Worm (Caenorhabditis elegans) whole organism, L3 larva: ENCODE results near the gene eef-1B.2.
A peak's percentile ranks its signal among the peaks of the same experiment; 100 is the strongest.
"Not testable (repeated sequence)": the region's sequence is repeated elsewhere in the genome, so short reads cannot be mapped to it uniquely, and the experiment has no call there.

Source experiments
- R02D3.7 ChIP-seq: fragments of 150-350 bp; optimal IDR thresholded peaks from 2 replicates; lab custom pipeline; 2014; ENCODE audit warnings: missing biosample characterization, missing genetic modification characterization
- ZK546.5 ChIP-seq: sonication (generic microtip); optimal IDR thresholded peaks from 2 replicates; lab custom pipeline; 2017; ENCODE audit warnings: missing biosample characterization, missing genetic modification characterization
- aly-2 ChIP-seq: fragments of 150-350 bp; optimal IDR thresholded peaks from 2 replicates; lab custom pipeline; 2014; ENCODE audit warnings: missing biosample characterization, missing genetic modification characterization
- ceh-16 ChIP-seq: sonication (generic microtip); optimal IDR thresholded peaks from 2 replicates; lab custom pipeline; 2017; ENCODE audit warnings: missing biosample characterization, missing genetic modification characterization
- ceh-9 ChIP-seq: sonication (generic microtip); optimal IDR thresholded peaks from 2 replicates; lab custom pipeline; 2018; ENCODE audit warnings: missing biosample characterization, missing genetic modification characterization
- daf-12 ChIP-seq: fragments of 150-350 bp; optimal IDR thresholded peaks from 2 replicates; lab custom pipeline; 2014; ENCODE audit warnings: missing biosample characterization, missing genetic modification reagents, missing genetic modification characterization
- egl-5 ChIP-seq: fragments of 150-350 bp; optimal IDR thresholded peaks from 2 replicates; lab custom pipeline; 2017; ENCODE audit warnings: missing biosample characterization, missing genetic modification reagents, missing genetic modification characterization, inconsistent platforms
- elt-1 ChIP-seq: fragments of 150-350 bp; optimal IDR thresholded peaks from 2 replicates; lab custom pipeline; 2014; ENCODE audit warnings: missing biosample characterization, missing genetic modification characterization
- elt-2 ChIP-seq: sonication (generic microtip); optimal IDR thresholded peaks from 2 replicates; lab custom pipeline; 2016; ENCODE audit warnings: missing genetic modification reagents, mild to moderate bottlenecking, missing genetic modification characterization, missing compliant biosample characterization
- elt-3 ChIP-seq, 3 experiments: fragments of 150-350 bp in 1 of 3; sonication (generic microtip) in 2 of 3; optimal IDR thresholded peaks; 2 replicates in 2 of 3; 4 replicates in 1 of 3; lab custom pipeline; 2014 to 2017; ENCODE audit warnings: missing biosample characterization in 3 of 3, missing genetic modification characterization in 3 of 3
- fkh-10 ChIP-seq: sonication (generic microtip); optimal IDR thresholded peaks from 2 replicates; lab custom pipeline; 2017; ENCODE audit warnings: missing biosample characterization, missing genetic modification reagents, missing genetic modification characterization
- fkh-2 ChIP-seq: fragments of 150-350 bp; optimal IDR thresholded peaks from 2 replicates; lab custom pipeline; 2014; ENCODE audit warnings: missing biosample characterization, missing genetic modification reagents, missing genetic modification characterization
- fos-1 ChIP-seq: fragments of 150-350 bp; optimal IDR thresholded peaks from 2 replicates; lab custom pipeline; 2014; ENCODE audit warnings: missing biosample characterization, missing genetic modification characterization
- hmg-11 ChIP-seq: sonication (generic microtip); optimal IDR thresholded peaks from 2 replicates; lab custom pipeline; 2016; ENCODE audit warnings: missing genetic modification characterization, missing compliant biosample characterization
- lin-15B ChIP-seq: fragments of 150-350 bp; optimal IDR thresholded peaks from 2 replicates; lab custom pipeline; 2014; ENCODE audit warnings: missing biosample characterization, missing genetic modification characterization
- lin-39 ChIP-seq: fragments of 150-350 bp; optimal IDR thresholded peaks from 2 replicates; lab custom pipeline; 2018; ENCODE audit warnings: missing biosample characterization, missing genetic modification reagents, missing genetic modification characterization
- mdl-1 ChIP-seq: fragments of 150-350 bp; optimal IDR thresholded peaks from 2 replicates; lab custom pipeline; 2014; ENCODE audit warnings: missing biosample characterization, missing genetic modification characterization
- nfya-1 ChIP-seq: sonication (generic microtip); optimal IDR thresholded peaks from 2 replicates; lab custom pipeline; 2017; ENCODE audit warnings: missing genetic modification characterization, mild to moderate bottlenecking, missing compliant biosample characterization, antibody characterized with exemption, moderate library complexity; ENCODE audit not compliant: insufficient read depth
- nhr-11 ChIP-seq: fragments of 150-350 bp; optimal IDR thresholded peaks from 2 replicates; lab custom pipeline; 2014; ENCODE audit warnings: missing biosample characterization, missing genetic modification characterization
- nhr-12 ChIP-seq: fragments of 150-350 bp; optimal IDR thresholded peaks from 2 replicates; lab custom pipeline; 2014; ENCODE audit warnings: missing biosample characterization, missing genetic modification characterization
- nhr-23 ChIP-seq: fragments of 150-350 bp; optimal IDR thresholded peaks from 2 replicates; lab custom pipeline; 2014; ENCODE audit warnings: missing biosample characterization, missing genetic modification reagents, missing genetic modification characterization
- nhr-237 ChIP-seq: fragments of 150-350 bp; optimal IDR thresholded peaks from 2 replicates; lab custom pipeline; 2014; ENCODE audit warnings: missing biosample characterization, missing genetic modification characterization
- nhr-25 ChIP-seq: sonication (generic microtip); optimal IDR thresholded peaks from 2 replicates; lab custom pipeline; 2017; ENCODE audit warnings: missing biosample characterization, missing genetic modification characterization
- nhr-28 ChIP-seq: fragments of 150-350 bp; optimal IDR thresholded peaks from 2 replicates; lab custom pipeline; 2014; ENCODE audit warnings: missing biosample characterization, missing genetic modification characterization
- nhr-43 ChIP-seq: sonication (generic microtip); optimal IDR thresholded peaks from 2 replicates; lab custom pipeline; 2016; ENCODE audit warnings: mild to moderate bottlenecking, missing genetic modification characterization, missing compliant biosample characterization; ENCODE audit not compliant: poor library complexity, severe bottlenecking
- nhr-67 ChIP-seq: fragments of 150-350 bp; optimal IDR thresholded peaks from 2 replicates; lab custom pipeline; 2014; ENCODE audit warnings: missing biosample characterization, missing genetic modification characterization
- pha-4 ChIP-seq: fragments of 150-350 bp; optimal IDR thresholded peaks from 2 replicates; lab custom pipeline; 2014; ENCODE audit warnings: missing biosample characterization, missing genetic modification reagents, missing genetic modification characterization
- pqm-1 ChIP-seq: fragments of 150-350 bp; optimal IDR thresholded peaks from 2 replicates; lab custom pipeline; 2017; ENCODE audit warnings: missing biosample characterization, missing genetic modification characterization, inconsistent platforms
- sea-2 ChIP-seq: fragments of 150-350 bp; sonication (generic microtip); optimal IDR thresholded peaks from 4 replicates; lab custom pipeline; 2014; ENCODE audit warnings: missing biosample characterization, missing genetic modification reagents, missing genetic modification characterization
- skn-1 ChIP-seq: fragments of 150-350 bp; optimal IDR thresholded peaks from 2 replicates; lab custom pipeline; 2014; ENCODE audit warnings: missing biosample characterization, missing genetic modification characterization
- snpc-4 ChIP-seq: fragments of 150-350 bp; optimal IDR thresholded peaks from 2 replicates; lab custom pipeline; 2014; ENCODE audit warnings: missing biosample characterization, missing genetic modification characterization
- tbx-2 ChIP-seq: sonication (generic microtip); optimal IDR thresholded peaks from 2 replicates; lab custom pipeline; 2016; ENCODE audit warnings: mild to moderate bottlenecking, missing genetic modification characterization, missing compliant biosample characterization
- unc-39 ChIP-seq: sonication (generic microtip); optimal IDR thresholded peaks from 4 replicates; lab custom pipeline; 2017; ENCODE audit warnings: missing biosample characterization, missing genetic modification characterization
- zag-1 ChIP-seq: fragments of 150-350 bp; optimal IDR thresholded peaks from 2 replicates; lab custom pipeline; 2014; ENCODE audit warnings: missing biosample characterization, missing genetic modification characterization
- ztf-4 ChIP-seq: fragments of 150-350 bp; optimal IDR thresholded peaks from 2 replicates; lab custom pipeline; 2014; ENCODE audit warnings: missing biosample characterization, missing genetic modification characterization

eef-1B.2 gene

DNA sequence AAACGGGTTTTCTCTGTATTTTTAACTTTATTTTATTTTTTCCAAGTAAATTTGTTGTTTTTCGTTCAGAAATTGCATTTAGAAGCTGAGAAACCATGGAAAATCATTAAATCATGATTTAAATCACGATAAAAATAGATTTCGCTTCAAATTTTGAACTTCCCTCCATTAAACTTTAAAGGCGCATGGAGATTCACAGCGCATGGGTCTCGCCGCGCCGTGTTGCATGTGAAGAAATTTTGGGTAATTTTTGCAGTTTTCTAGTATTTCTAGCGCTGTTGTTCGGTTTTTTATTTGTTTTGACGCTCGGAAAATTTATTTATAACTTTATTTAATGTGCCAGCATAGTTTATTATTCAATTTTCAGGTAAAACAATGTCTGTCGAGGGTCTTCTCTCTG, at the start of gene eef-1B.2:
eef-1B.2 (plus strand) TSS at position 358 of the 400 bp plus-strand sequence.
- TF ChIP-seq hmg-11 (tag; lab: Kevin White, UChicago) (peak; percentile 33), elt-2 (tag; lab: Kevin White, UChicago) (peak; percentile 30), tbx-2 (tag; lab: Kevin White, UChicago) (no peak), nhr-28 (tag; lab: Kevin White, UChicago) (no peak), ztf-4 (tag; lab: Kevin White, UChicago) (no peak), nhr-25 (tag; lab: Kevin White, UChicago) (peak; percentile 50), egl-5 (tag; lab: Kevin White, UChicago) (peak; percentile 17), unc-39 (tag; lab: Kevin White, UChicago) (no peak), aly-2 (tag; lab: Kevin White, UChicago) (no peak), R02D3.7 (tag; lab: Kevin White, UChicago) (peak; percentile 10), lin-39 (tag; lab: Kevin White, UChicago) (peak; percentile 59), nhr-67 (tag; lab: Kevin White, UChicago) (no peak), fos-1 (no peak), lin-15B (tag; lab: Kevin White, UChicago) (peak; percentile 78), fkh-10 (GFP tag; lab: Kevin White, UChicago) (no peak), daf-12 (no peak), pha-4 (tag; lab: Kevin White, UChicago) (peak; percentile 86), zag-1 (tag; lab: Kevin White, UChicago) (no peak), nhr-11 (tag; lab: Kevin White, UChicago) (no peak), snpc-4 (peak; percentile 22), nfya-1 (tag; lab: Kevin White, UChicago) (peak; percentile 85), nhr-23 (tag; lab: Kevin White, UChicago) (peak; percentile 60), nhr-43 (tag; lab: Kevin White, UChicago) (peak; percentile 3), sea-2 (GFP tag; lab: Kevin White, UChicago) (no peak), skn-1 (tag; lab: Kevin White, UChicago) (peak; percentile 75)
- TF ChIP-seq, all 47 proteins: peak for 13

DNA sequence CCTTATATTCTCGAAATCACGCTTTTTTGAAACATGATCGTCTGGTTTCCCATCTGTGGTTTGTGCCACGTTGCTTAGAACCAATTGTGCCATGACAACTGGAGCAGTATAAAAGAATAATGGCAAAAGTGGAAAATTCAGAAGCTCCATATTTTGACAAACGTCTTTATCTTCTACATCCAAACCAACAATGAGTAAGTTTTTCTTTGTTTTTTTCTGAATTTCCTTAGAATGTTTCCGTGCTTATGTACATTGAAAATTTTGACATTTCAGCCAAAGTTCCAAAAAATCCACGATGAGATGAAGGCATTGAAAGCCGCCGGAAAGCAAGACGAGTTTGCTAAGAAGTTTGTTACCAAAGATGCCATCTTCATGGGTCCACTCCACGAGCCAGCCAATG, 30.6 kb upstream of the eef-1B.2 start, which contains the start of gene Y41E3.6:
Y41E3.6 (plus strand) TSS at position 301 of the 400 bp plus-strand sequence.
- not testable (repeated sequence) for TF ChIP-seq lin-39, unc-39, ceh-9 (tag; lab: Kevin White, UChicago)

DNA sequence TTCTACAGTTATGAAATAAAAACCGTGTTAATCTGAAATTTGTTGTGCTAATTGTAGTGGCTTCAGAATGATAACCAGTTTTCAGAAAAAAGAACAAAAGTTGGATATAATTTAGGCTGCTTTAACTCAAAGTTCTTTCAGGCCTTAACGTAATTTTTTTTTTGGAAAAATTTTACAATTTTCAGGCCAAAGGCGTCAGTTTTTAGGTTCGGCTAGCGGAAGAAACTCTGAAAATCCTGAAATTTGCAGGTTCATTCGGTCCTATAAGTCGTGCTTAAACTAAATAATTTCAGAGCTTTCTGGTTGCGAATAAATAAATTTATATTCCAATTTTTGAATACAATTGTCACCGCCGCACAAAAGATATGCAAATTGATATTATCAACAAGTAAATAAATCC, 28.9 kb upstream of the eef-1B.2 start:
- TF ChIP-seq nhr-11 (tag; lab: Kevin White, UChicago) = no peak
- TF ChIP-seq elt-1 (tag; lab: Kevin White, UChicago) = no peak
- no peak for TF ChIP-seq hmg-11 (tag; lab: Kevin White, UChicago)
- no peak for TF ChIP-seq ztf-4 (tag; lab: Kevin White, UChicago)
- no peak for TF ChIP-seq elt-3 (tag; optimal IDR thresholded peaks at IDR 0.05; lab: Kevin White, UChicago)
- TF ChIP-seq tbx-2 (tag; lab: Kevin White, UChicago) = no peak
- no peak for TF ChIP-seq nhr-43 (tag; lab: Kevin White, UChicago)

- no peak for TF ChIP-seq ceh-16 (tag; lab: Kevin White, UChicago)
- no peak for TF ChIP-seq ZK546.5 (tag; lab: Kevin White, UChicago)
- no peak for TF ChIP-seq nfya-1 (tag; lab: Kevin White, UChicago)
- no peak for TF ChIP-seq nhr-12 (tag; lab: Kevin White, UChicago)
- no peak for TF ChIP-seq mdl-1 (tag; lab: Kevin White, UChicago)
- TF ChIP-seq fkh-2 = no peak
- no peak for TF ChIP-seq fos-1
- TF ChIP-seq nhr-237 = no peak
- TF ChIP-seq nhr-11 (tag; lab: Kevin White, UChicago) = no peak
- no peak for TF ChIP-seq egl-5 (tag; lab: Kevin White, UChicago)
- no peak for TF ChIP-seq pqm-1 (tag; lab: Kevin White, UChicago)
Measured at ce11 chrIV:15011169-15011568, 26.0 kb upstream of the eef-1B.2 start.
